Worm (Caenorhabditis elegans): ENCODE measurements around the gene F46G11.6.

Gene F46G11.6

ce11 chrX:5786193-5786592, at the start of gene F46G11.6:
Gene F46G11.6 (plus strand): TSS chrX:5786493.
- TF ChIP-seq flt-1 (GFP tag; IDR thresholded peaks at IDR 0.05) (no peak), klf-2 (GFP tag; conservative IDR thresholded peaks at IDR 0.05) (no peak), ref-1 (GFP tag; conservative IDR thresholded peaks at IDR 0.05) (no peak), T22C8.4 (GFP tag; IDR thresholded peaks at IDR 0.05) (no peak), tab-1 (GFP tag; IDR thresholded peaks at IDR 0.05) (no peak), med-1 (GFP tag; optimal IDR thresholded peaks at IDR 0.05; ENCODE audit: insufficient read depth) (no peak), ztf-29 (GFP tag; IDR thresholded peaks at IDR 0.05) (no peak), cog-1 (tag; optimal IDR thresholded peaks at IDR 0.05) (no peak)

ce11 chrX:5743209-5743608, 43.1 kb upstream of the F46G11.6 start, which contains the start of gene gnrr-4:
Gene gnrr-4 (minus strand): TSS chrX:5743309.
- TF ChIP-seq T22C8.4 (GFP tag; IDR thresholded peaks at IDR 0.05) (no peak), ztf-29 (GFP tag; IDR thresholded peaks at IDR 0.05) (no peak), med-1 (GFP tag; optimal IDR thresholded peaks at IDR 0.05; ENCODE audit: insufficient read depth) (no peak), ztf-23 (GFP tag; IDR thresholded peaks at IDR 0.05) (no peak), klf-2 (GFP tag; conservative IDR thresholded peaks at IDR 0.05) (no peak), cog-1 (tag; optimal IDR thresholded peaks at IDR 0.05) (no peak), tab-1 (GFP tag; IDR thresholded peaks at IDR 0.05) (no peak), ref-1 (GFP tag; conservative IDR thresholded peaks at IDR 0.05) (no peak), flt-1 (GFP tag; IDR thresholded peaks at IDR 0.05) (no peak)

ce11 chrX:5746665-5747064, 39.6 kb upstream of the F46G11.6 start:
- no peak for TF ChIP-seq klf-2 (GFP tag; conservative IDR thresholded peaks at IDR 0.05)
- no peak for TF ChIP-seq med-1 (GFP tag; optimal IDR thresholded peaks at IDR 0.05; ENCODE audit: insufficient read depth)
- TF ChIP-seq flt-1 (GFP tag; IDR thresholded peaks at IDR 0.05): no peak

- TF ChIP-seq flt-1 (GFP tag; IDR thresholded peaks at IDR 0.05) (no peak), klf-2 (GFP tag; conservative IDR thresholded peaks at IDR 0.05) (no peak), ztf-29 (GFP tag; IDR thresholded peaks at IDR 0.05) (no peak), ref-1 (GFP tag; conservative IDR thresholded peaks at IDR 0.05) (no peak), ztf-23 (GFP tag; IDR thresholded peaks at IDR 0.05) (no peak), T22C8.4 (GFP tag; IDR thresholded peaks at IDR 0.05) (no peak), med-1 (GFP tag; optimal IDR thresholded peaks at IDR 0.05; ENCODE audit: insufficient read depth) (no peak), tab-1 (GFP tag; IDR thresholded peaks at IDR 0.05) (no peak), cog-1 (tag; optimal IDR thresholded peaks at IDR 0.05) (no peak)
Measured at ce11 chrX:5753141-5753540, 33.2 kb upstream of the F46G11.6 start.

- TF ChIP-seq ztf-29 (GFP tag; IDR thresholded peaks at IDR 0.05) (no peak), klf-2 (GFP tag; conservative IDR thresholded peaks at IDR 0.05) (no peak), med-1 (GFP tag; optimal IDR thresholded peaks at IDR 0.05; ENCODE audit: insufficient read depth) (no peak), tab-1 (GFP tag; IDR thresholded peaks at IDR 0.05) (no peak), flt-1 (GFP tag; IDR thresholded peaks at IDR 0.05) (no peak), T22C8.4 (GFP tag; IDR thresholded peaks at IDR 0.05) (no peak), cog-1 (tag; optimal IDR thresholded peaks at IDR 0.05) (no peak), ztf-23 (GFP tag; IDR thresholded peaks at IDR 0.05) (no peak), ref-1 (GFP tag; conservative IDR thresholded peaks at IDR 0.05) (no peak)
Measured at ce11 chrX:5763292-5763691, 23.0 kb upstream of the F46G11.6 start, which contains the start of gene tag-294. Gene tag-294 (minus strand): TSS chrX:5763392.

- TF ChIP-seq ref-1 (GFP tag; conservative IDR thresholded peaks at IDR 0.05) (no peak), ztf-29 (GFP tag; IDR thresholded peaks at IDR 0.05) (no peak), med-1 (GFP tag; optimal IDR thresholded peaks at IDR 0.05; ENCODE audit: insufficient read depth) (no peak), tab-1 (GFP tag; IDR thresholded peaks at IDR 0.05) (peak; percentile 68; the same call in 1 of the 2 replicates), flt-1 (GFP tag; IDR thresholded peaks at IDR 0.05) (0 out of 2 replicates have a peak, but pooled peaks have one; percentile 9), cog-1 (tag; optimal IDR thresholded peaks at IDR 0.05) (peak; percentile 52)
Measured at ce11 chrX:5763904-5764303, 22.4 kb upstream of the F46G11.6 start.

ce11 chrX:5764739-5765138, 21.6 kb upstream of the F46G11.6 start:
- TF ChIP-seq ref-1 (GFP tag; conservative IDR thresholded peaks at IDR 0.05): no peak
- TF ChIP-seq tab-1 (GFP tag; IDR thresholded peaks at IDR 0.05): no peak
- TF ChIP-seq klf-2 (GFP tag; conservative IDR thresholded peaks at IDR 0.05): no peak
- TF ChIP-seq med-1 (GFP tag; optimal IDR thresholded peaks at IDR 0.05; ENCODE audit: insufficient read depth): no peak
- no peak for TF ChIP-seq T22C8.4 (GFP tag; IDR thresholded peaks at IDR 0.05)
- no peak for TF ChIP-seq flt-1 (GFP tag; IDR thresholded peaks at IDR 0.05)
- TF ChIP-seq cog-1 (tag; optimal IDR thresholded peaks at IDR 0.05): no peak
- TF ChIP-seq ztf-29 (GFP tag; IDR thresholded peaks at IDR 0.05): no peak
- TF ChIP-seq ztf-23 (GFP tag; IDR thresholded peaks at IDR 0.05): no peak

- TF ChIP-seq T22C8.4 (GFP tag; IDR thresholded peaks at IDR 0.05) (no peak), ztf-23 (GFP tag; IDR thresholded peaks at IDR 0.05) (no peak), ztf-29 (GFP tag; IDR thresholded peaks at IDR 0.05) (no peak), med-1 (GFP tag; optimal IDR thresholded peaks at IDR 0.05; ENCODE audit: insufficient read depth) (no peak), klf-2 (GFP tag; conservative IDR thresholded peaks at IDR 0.05) (no peak), ref-1 (GFP tag; conservative IDR thresholded peaks at IDR 0.05) (no peak), flt-1 (GFP tag; IDR thresholded peaks at IDR 0.05) (no peak), cog-1 (tag; optimal IDR thresholded peaks at IDR 0.05) (no peak), tab-1 (GFP tag; IDR thresholded peaks at IDR 0.05) (no peak)
Measured at ce11 chrX:5770648-5771047, 15.6 kb upstream of the F46G11.6 start, which contains the start of gene C54H2.4. Gene C54H2.4 (minus strand): TSS chrX:5770748.

ce11 chrX:5772538-5773154, 13.6 kb upstream of the F46G11.6 start:
- TF ChIP-seq ztf-29 (GFP tag; IDR thresholded peaks at IDR 0.05): no peak
- TF ChIP-seq T22C8.4 (GFP tag; IDR thresholded peaks at IDR 0.05): no peak
- TF ChIP-seq ztf-23 (GFP tag; IDR thresholded peaks at IDR 0.05): no peak
- no peak for TF ChIP-seq klf-2 (GFP tag; conservative IDR thresholded peaks at IDR 0.05)
- TF ChIP-seq med-1 (GFP tag; optimal IDR thresholded peaks at IDR 0.05; ENCODE audit: insufficient read depth): no peak
- TF ChIP-seq tab-1 (GFP tag; IDR thresholded peaks at IDR 0.05): no peak

ce11 chrX:5773471-5773870, 12.8 kb upstream of the F46G11.6 start, which contains the start of gene sym-3:
Gene sym-3 (plus strand): TSS chrX:5773771.
- TF ChIP-seq ztf-29 (GFP tag; IDR thresholded peaks at IDR 0.05) (no peak), cog-1 (tag; optimal IDR thresholded peaks at IDR 0.05) (no peak), ztf-23 (GFP tag; IDR thresholded peaks at IDR 0.05) (no peak), tab-1 (GFP tag; IDR thresholded peaks at IDR 0.05) (no peak), ref-1 (GFP tag; conservative IDR thresholded peaks at IDR 0.05) (no peak), T22C8.4 (GFP tag; IDR thresholded peaks at IDR 0.05) (no peak), med-1 (GFP tag; optimal IDR thresholded peaks at IDR 0.05; ENCODE audit: insufficient read depth) (no peak), klf-2 (GFP tag; conservative IDR thresholded peaks at IDR 0.05) (no peak)
